Worm (Caenorhabditis elegans) whole organism, late embryonic: Measurements from ENCODE around the gene Y57G11C.1142.

Source experiments
- F13H6.1 ChIP-seq: sonication (generic microtip); optimal IDR thresholded peaks from 2 replicates; lab custom pipeline; 2016; ENCODE audit warnings: missing genetic modification characterization, missing compliant biosample characterization
- K02D7.2 ChIP-seq: sonication (generic microtip); optimal IDR thresholded peaks from 2 replicates; lab custom pipeline; 2017; ENCODE audit warnings: mild to moderate bottlenecking, missing genetic modification characterization, missing compliant biosample characterization
- K09A11.1 ChIP-seq: sonication (generic microtip); optimal IDR thresholded peaks from 2 replicates; lab custom pipeline; 2017; ENCODE audit warnings: antibody characterized with exemption, mild to moderate bottlenecking, missing genetic modification characterization, missing compliant biosample characterization; ENCODE audit not compliant: insufficient read depth
- Y22D7AL.16 ChIP-seq: sonication (generic microtip); optimal IDR thresholded peaks from 2 replicates; lab custom pipeline; 2016; ENCODE audit warnings: missing genetic modification characterization, missing compliant biosample characterization
- ceh-14 ChIP-seq: sonication (generic microtip); optimal IDR thresholded peaks from 2 replicates; lab custom pipeline; 2016; ENCODE audit warnings: missing genotype, missing genetic modification characterization, missing compliant biosample characterization
- ceh-19 ChIP-seq: fragments of 200-800 bp; sonication (Bioruptor generic); optimal IDR thresholded peaks from 2 replicates; lab custom pipeline; 2018; ENCODE audit warnings: mild to moderate bottlenecking, missing genetic modification characterization, missing compliant biosample characterization
- ceh-30 ChIP-seq: fragments of 150-350 bp; optimal IDR thresholded peaks from 2 replicates; lab custom pipeline; 2014; ENCODE audit warnings: missing biosample characterization, missing genetic modification characterization
- ceh-31 ChIP-seq: sonication (generic microtip); optimal IDR thresholded peaks from 2 replicates; lab custom pipeline; 2016; ENCODE audit warnings: missing genetic modification characterization, missing compliant biosample characterization
- ceh-34 ChIP-seq: sonication (generic microtip); optimal IDR thresholded peaks from 2 replicates; lab custom pipeline; 2016; ENCODE audit warnings: mild to moderate bottlenecking, missing genetic modification characterization, missing compliant biosample characterization
- ceh-48 ChIP-seq: sonication (generic microtip); optimal IDR thresholded peaks from 2 replicates; lab custom pipeline; 2016; ENCODE audit warnings: missing genetic modification characterization, inconsistent platforms, missing compliant biosample characterization
- ceh-6 ChIP-seq: fragments of 200-800 bp; sonication (Bioruptor generic); optimal IDR thresholded peaks from 2 replicates; lab custom pipeline; 2018; ENCODE audit warnings: mild to moderate bottlenecking, missing genetic modification characterization, missing compliant biosample characterization
- ceh-9 ChIP-seq: sonication (generic microtip); optimal IDR thresholded peaks from 2 replicates; lab custom pipeline; 2016; ENCODE audit warnings: mild to moderate bottlenecking, missing genetic modification characterization, inconsistent platforms, missing compliant biosample characterization
- che-1 ChIP-seq: sonication (generic microtip); optimal IDR thresholded peaks from 2 replicates; lab custom pipeline; 2016; ENCODE audit warnings: mild to moderate bottlenecking, missing genetic modification characterization, missing compliant biosample characterization
- dmd-4 ChIP-seq: sonication (generic microtip); optimal IDR thresholded peaks from 2 replicates; lab custom pipeline; 2016; ENCODE audit warnings: borderline replicate concordance, missing genetic modification characterization, missing compliant biosample characterization
- elt-2 ChIP-seq: sonication (generic microtip); optimal IDR thresholded peaks from 2 replicates; lab custom pipeline; 2016; ENCODE audit warnings: missing genetic modification reagents, missing genetic modification characterization, missing compliant biosample characterization
- elt-4 ChIP-seq: sonication (generic microtip); optimal IDR thresholded peaks from 2 replicates; lab custom pipeline; 2016; ENCODE audit warnings: missing genetic modification characterization, missing compliant biosample characterization
- fkh-10 ChIP-seq: fragments of 150-350 bp; optimal IDR thresholded peaks from 2 replicates; lab custom pipeline; 2014; ENCODE audit warnings: missing biosample characterization, missing genetic modification reagents, missing genetic modification characterization
- gmeb-2 ChIP-seq: sonication (generic microtip); optimal IDR thresholded peaks from 2 replicates; lab custom pipeline; 2016; ENCODE audit warnings: missing genetic modification characterization, inconsistent platforms, missing compliant biosample characterization
- hlh-13 ChIP-seq: fragments of 200-800 bp; sonication (Bioruptor generic); optimal IDR thresholded peaks from 2 replicates; lab custom pipeline; 2018; ENCODE audit warnings: mild to moderate bottlenecking, missing genetic modification characterization, missing compliant biosample characterization
- hlh-15 ChIP-seq: sonication (generic microtip); optimal IDR thresholded peaks from 2 replicates; lab custom pipeline; 2016; ENCODE audit warnings: missing genetic modification characterization, missing compliant biosample characterization
- hlh-6 ChIP-seq: sonication (generic microtip); optimal IDR thresholded peaks from 2 replicates; lab custom pipeline; 2016; ENCODE audit warnings: missing genotype, missing genetic modification characterization, missing compliant biosample characterization
- lim-6 ChIP-seq: sonication (generic microtip); optimal IDR thresholded peaks from 2 replicates; lab custom pipeline; 2016; ENCODE audit warnings: missing genetic modification characterization, missing compliant biosample characterization
- mec-3 ChIP-seq: sonication (generic microtip); optimal IDR thresholded peaks from 2 replicates; lab custom pipeline; 2016; ENCODE audit warnings: borderline replicate concordance, missing genetic modification characterization, missing compliant biosample characterization
- nfya-1 ChIP-seq: sonication (generic microtip); optimal IDR thresholded peaks from 2 replicates; lab custom pipeline; 2017; ENCODE audit warnings: missing genetic modification characterization, mild to moderate bottlenecking, missing compliant biosample characterization, antibody characterized with exemption, moderate library complexity
- nhr-11 ChIP-seq: fragments of 150-350 bp; optimal IDR thresholded peaks from 2 replicates; lab custom pipeline; 2014; ENCODE audit warnings: missing biosample characterization, missing genetic modification characterization
- nhr-232 ChIP-seq: sonication (generic microtip); optimal IDR thresholded peaks from 2 replicates; lab custom pipeline; 2016; ENCODE audit warnings: missing genetic modification characterization, missing compliant biosample characterization
- npax-4 ChIP-seq: sonication (generic microtip); optimal IDR thresholded peaks from 2 replicates; lab custom pipeline; 2016; ENCODE audit warnings: missing genetic modification characterization, missing compliant biosample characterization
- odd-2 ChIP-seq: sonication (generic microtip); optimal IDR thresholded peaks from 2 replicates; lab custom pipeline; 2017; ENCODE audit warnings: antibody characterized with exemption, mild to moderate bottlenecking, missing genetic modification characterization, missing compliant biosample characterization
- pag-3 ChIP-seq: sonication (generic microtip); optimal IDR thresholded peaks from 2 replicates; lab custom pipeline; 2016; ENCODE audit warnings: missing compliant biosample characterization, missing genetic modification characterization, borderline replicate concordance
- pax-1 ChIP-seq: fragments of 150-350 bp; optimal IDR thresholded peaks from 2 replicates; lab custom pipeline; 2014; ENCODE audit warnings: missing biosample characterization, missing genetic modification characterization
- pha-4 ChIP-seq: fragments of 150-350 bp; optimal IDR thresholded peaks from 2 replicates; lab custom pipeline; 2018; ENCODE audit warnings: missing biosample characterization, missing genetic modification reagents, missing genetic modification characterization
- pqm-1 ChIP-seq: sonication (generic microtip); optimal IDR thresholded peaks from 2 replicates; lab custom pipeline; 2016; ENCODE audit warnings: missing genetic modification characterization, missing compliant biosample characterization
- pros-1 ChIP-seq: fragments of 150-350 bp; optimal IDR thresholded peaks from 2 replicates; lab custom pipeline; 2014; ENCODE audit warnings: missing biosample characterization, missing genetic modification reagents, missing genetic modification characterization
- rnt-1 ChIP-seq: sonication (generic microtip); optimal IDR thresholded peaks from 2 replicates; lab custom pipeline; 2016; ENCODE audit warnings: missing genetic modification characterization, missing compliant biosample characterization
- sdc-2 ChIP-seq: sonication (generic microtip); optimal IDR thresholded peaks from 2 replicates; lab custom pipeline; 2016; ENCODE audit warnings: missing genotype, missing genetic modification characterization, missing compliant biosample characterization
- ttx-3 ChIP-seq: sonication (generic microtip); optimal IDR thresholded peaks from 2 replicates; lab custom pipeline; 2016; ENCODE audit warnings: missing genetic modification reagents, missing genetic modification characterization, missing compliant biosample characterization
- unc-42 ChIP-seq: sonication (generic microtip); optimal IDR thresholded peaks from 2 replicates; lab custom pipeline; 2016; ENCODE audit warnings: missing genotype, missing genetic modification characterization, missing compliant biosample characterization
- unc-55 ChIP-seq: sonication (generic microtip); optimal IDR thresholded peaks from 2 replicates; lab custom pipeline; 2017; ENCODE audit warnings: missing biosample characterization, missing genetic modification reagents, missing genetic modification characterization
- unc-86 ChIP-seq: sonication (generic microtip); optimal IDR thresholded peaks from 2 replicates; lab custom pipeline; 2016; ENCODE audit warnings: missing genetic modification characterization, missing compliant biosample characterization

Y57G11C.1142 gene

ce11 chrIV:14797849-14798248 is 4.6 kb upstream of the Y57G11C.1142 start, which contains the start of gene arl-8:
TSS of gene arl-8 (plus strand) at chrIV:14798149.
- no peak for TF ChIP-seq Y22D7AL.16 (tag; lab: Kevin White, UChicago)
- no peak for TF ChIP-seq ceh-6
- no peak for TF ChIP-seq hlh-6 (tag; lab: Kevin White, UChicago)
- TF ChIP-seq npax-4, result no peak
- TF ChIP-seq, all 69 proteins: peak for 0

- TF ChIP-seq odd-2 (no peak), ceh-19 (GFP tag; lab: Kevin White, UChicago) (no peak), npax-4 (no peak), nhr-11 (tag; lab: Kevin White, UChicago) (no peak), hlh-13 (no peak), ttx-3 (no peak), unc-55 (GFP tag; lab: Kevin White, UChicago) (no peak), mec-3 (no peak), ceh-9 (tag; lab: Kevin White, UChicago) (no peak), lim-6 (no peak), K02D7.2 (tag; lab: Kevin White, UChicago) (no peak), gmeb-2 (tag; lab: Kevin White, UChicago) (no peak), fkh-10 (GFP tag; lab: Kevin White, UChicago) (no peak), unc-42 (tag; lab: Kevin White, UChicago) (no peak), K09A11.1 (tag; lab: Kevin White, UChicago) (no peak), dmd-4 (tag; lab: Kevin White, UChicago) (no peak)
These were observed 3.2 kb upstream of the Y57G11C.1142 start, which contains the start of gene Y57G11C.14 for ce11 chrIV:14799186-14799585. TSS of gene Y57G11C.14 (plus strand) at chrIV:14799311.

ce11 chrIV:14800931-14801330 is 1.5 kb upstream of the Y57G11C.1142 start:
- TF ChIP-seq sdc-2 (tag; lab: Kevin White, UChicago), result no peak
- TF ChIP-seq nfya-1 (tag; lab: Kevin White, UChicago), result peak; percentile 68

ce11 chrIV:14806903-14807302 is 4.5 kb downstream of the Y57G11C.1142 start, which contains the start of gene oig-5:
TSS of gene oig-5 (plus strand) at chrIV:14807203.
- TF ChIP-seq ceh-14 (tag; lab: Kevin White, UChicago), result no peak
- no peak for TF ChIP-seq che-1 (tag; lab: Kevin White, UChicago)
- no peak for TF ChIP-seq unc-42 (tag; lab: Kevin White, UChicago)
- peak; percentile 9 for TF ChIP-seq ceh-31 (tag; lab: Kevin White, UChicago)
- no peak for TF ChIP-seq unc-86 (tag; lab: Kevin White, UChicago)
- no peak for TF ChIP-seq ttx-3
- no peak for TF ChIP-seq elt-4 (tag; lab: Kevin White, UChicago)
- TF ChIP-seq elt-2 (tag; lab: Kevin White, UChicago), result no peak

- TF ChIP-seq odd-2 (no peak), pag-3 (tag; lab: Kevin White, UChicago) (no peak), rnt-1 (tag; lab: Kevin White, UChicago) (no peak), hlh-15 (tag; lab: Kevin White, UChicago) (no peak), elt-2 (tag; lab: Kevin White, UChicago) (no peak), nhr-11 (tag; lab: Kevin White, UChicago) (no peak), ceh-48 (tag; lab: Kevin White, UChicago) (no peak), pax-1 (tag; lab: Kevin White, UChicago) (no peak), F13H6.1 (tag; lab: Kevin White, UChicago) (no peak), pqm-1 (tag; lab: Kevin White, UChicago) (no peak), mec-3 (no peak), ceh-34 (no peak), nhr-232 (tag; lab: Kevin White, UChicago) (no peak), pros-1 (tag; lab: Kevin White, UChicago) (no peak), ceh-31 (tag; lab: Kevin White, UChicago) (no peak), pha-4 (tag; lab: Kevin White, UChicago) (no peak), ceh-30 (tag; lab: Kevin White, UChicago) (no peak), K02D7.2 (tag; lab: Kevin White, UChicago) (no peak), ceh-14 (tag; lab: Kevin White, UChicago) (no peak), unc-55 (GFP tag; lab: Kevin White, UChicago) (no peak)
These were observed 13.9 kb downstream of the Y57G11C.1142 start, which contains the start of gene Y57G11C.46 for ce11 chrIV:14816288-14816687. TSS of gene Y57G11C.46 (minus strand) at chrIV:14816388.
